Worm (Caenorhabditis elegans): ENCODE data around the gene hmg-11.

The hmg-11 gene

ce11 chrII:4698266-4698771 lies 25.4 kb downstream of the hmg-11 start, which contains the start of the genes rpn-5 and scc-1:
rpn-5 (minus strand) TSS chrII:4698427.
scc-1 (plus strand) TSS chrII:4698721.
- TF ChIP-seq madf-8 (GFP tag; conservative IDR thresholded peaks at IDR 0.05) (peak; percentile 46), ceh-27 (GFP tag; optimal IDR thresholded peaks at IDR 0.05) (no peak), zim-3 (tag; optimal IDR thresholded peaks at IDR 0.05) (no peak), dox-1 (GFP tag; IDR thresholded peaks at IDR 0.05) (peak; percentile 32; the same call in 1 of the 2 replicates), tlf-1 (GFP tag; optimal IDR thresholded peaks at IDR 0.05) (no peak), T26A5.8 (tag; optimal IDR thresholded peaks at IDR 0.05) (no peak), mel-28 (tag; optimal IDR thresholded peaks at IDR 0.05; ENCODE audit: borderline replicate concordance) (no peak), somi-1 (GFP tag; optimal IDR thresholded peaks at IDR 0.05) (no peak), C17E4.6 (GFP tag; IDR thresholded peaks at IDR 0.05) (no peak), aptf-2 (GFP tag; conservative IDR thresholded peaks at IDR 0.05) (no peak), hlh-26 (GFP tag; conservative IDR thresholded peaks at IDR 0.05) (no peak), B0261.1 (tag; optimal IDR thresholded peaks at IDR 0.05) (no peak), ccch-3 (GFP tag; optimal IDR thresholded peaks at IDR 0.05) (no peak), rpc-1 (optimal IDR thresholded peaks at IDR 0.05) (peak; percentile 25), rpc-1 (tag; optimal IDR thresholded peaks at IDR 0.05) (no peak), ceh-58 (GFP tag; IDR thresholded peaks at IDR 0.05) (no peak), sdz-38 (tag; optimal IDR thresholded peaks at IDR 0.05) (no peak), attf-3 (GFP tag; conservative IDR thresholded peaks at IDR 0.05) (no peak), athp-1 (tag; optimal IDR thresholded peaks at IDR 0.05) (no peak), F23B12.7 (tag; optimal IDR thresholded peaks at IDR 0.05; ENCODE audit: insufficient read depth) (peak; percentile 72), ceh-79 (tag; optimal IDR thresholded peaks at IDR 0.05) (no peak), repo-1 (tag; optimal IDR thresholded peaks at IDR 0.05) (no peak), mes-4 (tag; optimal IDR thresholded peaks at IDR 0.05) (no peak), F55B11.4 (tag; optimal IDR thresholded peaks at IDR 0.05; ENCODE audit: borderline replicate concordance, insufficient read depth) (no peak), K12H6.12 (tag; optimal IDR thresholded peaks at IDR 0.05) (no peak), F10E7.11 (tag; optimal IDR thresholded peaks at IDR 0.05) (no peak), hlh-12 (tag; optimal IDR thresholded peaks at IDR 0.05) (no peak), nfyb-1 (GFP tag; IDR thresholded peaks at IDR 0.05) (no peak), hsf-1 (GFP tag; IDR thresholded peaks at IDR 0.05) (no peak), die-1 (tag; optimal IDR thresholded peaks at IDR 0.05) (no peak), ztf-26 (tag; optimal IDR thresholded peaks at IDR 0.05) (no peak), lin-26 (GFP tag; IDR thresholded peaks at IDR 0.05) (no peak), pbrm-1 (GFP tag; IDR thresholded peaks at IDR 0.05) (0 out of 2 replicates have a peak, but pooled peaks have one; percentile 12), ztf-6 (GFP tag; IDR thresholded peaks at IDR 0.05) (no peak), ekl-4 (GFP tag; IDR thresholded peaks at IDR 0.05) (no peak), Y53F4B.3 (GFP tag; IDR thresholded peaks at IDR 0.05) (no peak), ets-4 (GFP tag; optimal IDR thresholded peaks at IDR 0.05) (no peak), let-607 (tag; optimal IDR thresholded peaks at IDR 0.05) (peak in 1 of 2 experiments; percentile 4), gei-17 (GFP tag; optimal IDR thresholded peaks at IDR 0.05) (no peak), hmg-1.2 (GFP tag; IDR thresholded peaks at IDR 0.05) (peak; percentile 26; the same call in 1 of the 2 replicates), lin-35 (GFP tag; optimal IDR thresholded peaks at IDR 0.05) (peak in 1 of 3 experiments; percentile 80), hmg-20 (GFP tag; IDR thresholded peaks at IDR 0.05) (no peak), snpc-1.3 (tag; optimal IDR thresholded peaks at IDR 0.05; ENCODE audit: insufficient read depth) (peak; percentile 6), lir-1 (GFP tag; conservative IDR thresholded peaks at IDR 0.05) (no peak), ztf-28 (GFP tag; IDR thresholded peaks at IDR 0.05) (no peak), Y67H2A.10 (GFP tag; conservative IDR thresholded peaks at IDR 0.05) (no peak), tbp1 (GFP tag; optimal IDR thresholded peaks at IDR 0.05) (peak; percentile 19), sptf-2 (GFP tag; optimal IDR thresholded peaks at IDR 0.05) (no peak), ceh-40 (GFP tag; IDR thresholded peaks at IDR 0.05) (no peak)

Data from whole organism, young adult.